Worm (Caenorhabditis elegans) whole organism, L1 larva: ENCODE measurements around the gene cpt-1.

ENCODE experiments used
- C04F5.9 ChIP-seq: sonication (generic microtip); optimal IDR thresholded peaks from 2 replicates; lab custom pipeline; 2016; ENCODE audit warnings: missing genetic modification characterization, missing compliant biosample characterization
- C34B4.2 ChIP-seq: sonication (generic microtip); optimal IDR thresholded peaks from 2 replicates; lab custom pipeline; 2017; ENCODE audit warnings: mild to moderate bottlenecking, missing genetic modification characterization, missing compliant biosample characterization
- F16B12.6 ChIP-seq: fragments of 150-350 bp; optimal IDR thresholded peaks from 2 replicates; lab custom pipeline; 2014; ENCODE audit warnings: missing biosample characterization, missing genetic modification characterization
- aha-1 ChIP-seq: fragments of 150-350 bp; optimal IDR thresholded peaks from 2 replicates; lab custom pipeline; 2014; ENCODE audit warnings: missing biosample characterization, missing genetic modification characterization
- ama-1 ChIP-seq: fragments of 150-350 bp; optimal IDR thresholded peaks from 2 replicates; lab custom pipeline; 2014
- blmp-1 ChIP-seq: fragments of 150-350 bp; optimal IDR thresholded peaks from 2 replicates; lab custom pipeline; 2014; ENCODE audit warnings: missing biosample characterization, missing genetic modification characterization
- ceh-63 ChIP-seq: fragments of 200-800 bp; sonication (Bioruptor generic); optimal IDR thresholded peaks from 2 replicates; lab custom pipeline; 2018; ENCODE audit warnings: mild to moderate bottlenecking, missing genetic modification characterization, missing compliant biosample characterization
- ceh-8 ChIP-seq: fragments of 200-800 bp; sonication (Bioruptor generic); optimal IDR thresholded peaks from 2 replicates; lab custom pipeline; 2018; ENCODE audit warnings: mild to moderate bottlenecking, missing genetic modification characterization, moderate library complexity, missing compliant biosample characterization
- ceh-82 ChIP-seq, 3 experiments: fragments of 150-350 bp in 1 of 3; sonication (generic microtip) in 2 of 3; optimal IDR thresholded peaks; 2 replicates each; lab custom pipeline; 2014 to 2017; ENCODE audit warnings: missing biosample characterization in 3 of 3, missing genetic modification characterization in 3 of 3
- ceh-88 ChIP-seq: fragments of 200-800 bp; sonication (Bioruptor generic); IDR thresholded peaks from 2 replicates; pipeline ENCODE4 v1.3.6; 2022; ENCODE audit warnings: missing genetic modification characterization, missing compliant biosample characterization
- ceh-90 ChIP-seq: sonication (generic microtip); optimal IDR thresholded peaks from 2 replicates; lab custom pipeline; 2016; ENCODE audit warnings: missing genetic modification characterization, missing compliant biosample characterization
- dpl-1 ChIP-seq, 3 experiments: fragments of 150-350 bp in 2 of 3; sonication (generic microtip) in 1 of 3; optimal IDR thresholded peaks; 2 replicates each; lab custom pipeline; 2014 to 2017; ENCODE audit warnings: missing biosample characterization in 3 of 3, missing genetic modification characterization in 3 of 3, missing genetic modification reagents in 3 of 3
- efl-1 ChIP-seq, 4 experiments: fragments of 150-350 bp; optimal IDR thresholded peaks in 3 of 4; peaks in 1 of 4; 1 replicate in 1 of 4; 2 replicates in 3 of 4; lab custom pipeline; 2014; ENCODE audit warnings: missing biosample characterization in 2 of 4, missing genetic modification characterization in 2 of 4, missing genetic modification reagents in 2 of 4
- efl-3 ChIP-seq: fragments of 200-800 bp; sonication (Bioruptor generic); optimal IDR thresholded peaks from 2 replicates; lab custom pipeline; 2018; ENCODE audit warnings: mild to moderate bottlenecking, missing genetic modification characterization, missing compliant biosample characterization
- egl-13 ChIP-seq: sonication (generic microtip); optimal IDR thresholded peaks from 2 replicates; lab custom pipeline; 2016; ENCODE audit warnings: missing genotype, missing genetic modification reagents, missing genetic modification characterization, missing compliant biosample characterization
- elt-2 ChIP-seq: sonication (generic microtip); optimal IDR thresholded peaks from 2 replicates; lab custom pipeline; 2016; ENCODE audit warnings: missing genetic modification characterization, mild to moderate bottlenecking, inconsistent platforms, missing compliant biosample characterization, missing genetic modification reagents
- fkh-10 ChIP-seq: sonication (generic microtip); optimal IDR thresholded peaks from 2 replicates; lab custom pipeline; 2017; ENCODE audit warnings: missing biosample characterization, missing genetic modification reagents, missing genetic modification characterization
- fkh-4 ChIP-seq: sonication (generic microtip); optimal IDR thresholded peaks from 2 replicates; lab custom pipeline; 2016; ENCODE audit warnings: missing compliant biosample characterization, missing genetic modification characterization, borderline replicate concordance
- grh-1 ChIP-seq: fragments of 200-800 bp; sonication (Bioruptor generic); IDR thresholded peaks from 2 replicates; pipeline ENCODE4 v1.3.6; 2022; ENCODE audit warnings: missing genetic modification reagents, missing genetic modification characterization, missing compliant biosample characterization
- hlh-17 ChIP-seq: fragments of 200-800 bp; sonication (Bioruptor generic); optimal IDR thresholded peaks from 2 replicates; lab custom pipeline; 2018; ENCODE audit warnings: missing genetic modification characterization, mild to moderate bottlenecking, missing compliant biosample characterization, moderate library complexity, borderline replicate concordance
- irx-1 ChIP-seq: sonication (generic microtip); optimal IDR thresholded peaks from 2 replicates; lab custom pipeline; 2016; ENCODE audit warnings: missing genetic modification characterization, missing compliant biosample characterization
- jun-1 ChIP-seq: fragments of 150-350 bp; optimal IDR thresholded peaks from 2 replicates; lab custom pipeline; 2014; ENCODE audit warnings: missing biosample characterization, missing genetic modification reagents, missing genetic modification characterization
- lin-14 ChIP-seq: fragments of 200-800 bp; sonication (Bioruptor generic); optimal IDR thresholded peaks from 2 replicates; lab custom pipeline; 2018; ENCODE audit warnings: mild to moderate bottlenecking, missing genetic modification characterization, moderate library complexity, missing compliant biosample characterization
- lin-15B ChIP-seq: fragments of 150-350 bp; sonication (generic microtip); optimal IDR thresholded peaks from 3 replicates; lab custom pipeline; 2014; ENCODE audit warnings: missing biosample characterization, missing genetic modification characterization
- lin-35 ChIP-seq, 2 experiments: fragments of 150-350 bp; optimal IDR thresholded peaks; 2 replicates each; lab custom pipeline; 2014; ENCODE audit warnings: missing biosample characterization in 2 of 2, missing genetic modification characterization in 2 of 2, missing genetic modification reagents in 2 of 2
- lir-3 ChIP-seq: sonication (generic microtip); optimal IDR thresholded peaks from 2 replicates; lab custom pipeline; 2016; ENCODE audit warnings: mild to moderate bottlenecking, missing genetic modification characterization, moderate library complexity, missing compliant biosample characterization; ENCODE audit not compliant: poor library complexity
- lsy-2 ChIP-seq, 2 experiments: fragments of 150-350 bp; optimal IDR thresholded peaks; 2 replicates each; lab custom pipeline; 2014; ENCODE audit warnings: missing biosample characterization in 2 of 2, missing genetic modification characterization in 2 of 2
- mab-9 ChIP-seq: fragments of 200-800 bp; sonication (Bioruptor generic); IDR thresholded peaks from 2 replicates; pipeline ENCODE4 v1.3.6; 2022; ENCODE audit warnings: missing genetic modification reagents, missing genetic modification characterization, missing compliant biosample characterization
- nhr-11 ChIP-seq: fragments of 150-350 bp; optimal IDR thresholded peaks from 2 replicates; lab custom pipeline; 2014; ENCODE audit warnings: missing biosample characterization, missing genetic modification characterization
- nhr-12 ChIP-seq: sonication (generic microtip); optimal IDR thresholded peaks from 2 replicates; lab custom pipeline; 2017; ENCODE audit warnings: missing biosample characterization, missing genetic modification characterization
- nhr-20 ChIP-seq: sonication (generic microtip); optimal IDR thresholded peaks from 2 replicates; lab custom pipeline; 2016; ENCODE audit warnings: mild to moderate bottlenecking, missing genetic modification characterization, missing compliant biosample characterization
- nhr-28 ChIP-seq: fragments of 150-350 bp; optimal IDR thresholded peaks from 2 replicates; lab custom pipeline; 2014; ENCODE audit warnings: missing biosample characterization, missing genetic modification characterization
- nhr-76 ChIP-seq: sonication (generic microtip); optimal IDR thresholded peaks from 2 replicates; lab custom pipeline; 2017; ENCODE audit warnings: missing biosample characterization, missing genetic modification characterization
- nhr-84 ChIP-seq: sonication (generic microtip); optimal IDR thresholded peaks from 2 replicates; lab custom pipeline; 2017; ENCODE audit warnings: missing biosample characterization, missing genetic modification characterization
- nhr-85 ChIP-seq: sonication (generic microtip); peaks from one replicate; lab custom pipeline; 2016; ENCODE audit warnings: missing genetic modification characterization, inconsistent platforms, missing compliant biosample characterization
- nhr-90 ChIP-seq: sonication (generic microtip); optimal IDR thresholded peaks from 2 replicates; lab custom pipeline; 2016; ENCODE audit warnings: mild to moderate bottlenecking, missing genetic modification characterization, missing compliant biosample characterization; ENCODE audit not compliant: poor library complexity
- pqm-1 ChIP-seq: sonication (generic microtip); optimal IDR thresholded peaks from 3 replicates; lab custom pipeline; 2017; ENCODE audit warnings: missing biosample characterization, missing genetic modification characterization
- rnt-1 ChIP-seq: sonication (generic microtip); optimal IDR thresholded peaks from 2 replicates; lab custom pipeline; 2016; ENCODE audit warnings: mild to moderate bottlenecking, missing genetic modification characterization, moderate library complexity, missing compliant biosample characterization
- snpc-4 ChIP-seq: fragments of 150-350 bp; optimal IDR thresholded peaks from 2 replicates; lab custom pipeline; 2014; ENCODE audit warnings: missing biosample characterization, missing genetic modification characterization
- sptf-1 ChIP-seq: fragments of 150-350 bp; optimal IDR thresholded peaks from 2 replicates; lab custom pipeline; 2014; ENCODE audit warnings: missing biosample characterization, missing genetic modification characterization
- sup-37 ChIP-seq: fragments of 200-800 bp; sonication (Bioruptor generic); optimal IDR thresholded peaks from 2 replicates; lab custom pipeline; 2018; ENCODE audit warnings: mild to moderate bottlenecking, missing genetic modification characterization, missing compliant biosample characterization
- tlp-1 ChIP-seq: fragments of 150-350 bp; optimal IDR thresholded peaks from 2 replicates; lab custom pipeline; 2014; ENCODE audit warnings: missing biosample characterization, missing genetic modification characterization
- unc-130 ChIP-seq: fragments of 150-350 bp; optimal IDR thresholded peaks from 2 replicates; lab custom pipeline; 2017; ENCODE audit warnings: missing biosample characterization, missing genetic modification characterization, inconsistent platforms
- unc-30 ChIP-seq: sonication (generic microtip); optimal IDR thresholded peaks from 2 replicates; lab custom pipeline; 2017; ENCODE audit warnings: missing biosample characterization, missing genetic modification characterization
- unc-62 ChIP-seq: fragments of 150-350 bp; optimal IDR thresholded peaks from 2 replicates; lab custom pipeline; 2014; ENCODE audit warnings: missing biosample characterization, missing genetic modification reagents, missing genetic modification characterization
- unc-86 ChIP-seq: sonication (generic microtip); optimal IDR thresholded peaks from 2 replicates; lab custom pipeline; 2016; ENCODE audit warnings: missing genetic modification characterization, missing compliant biosample characterization
- vab-15 ChIP-seq: sonication (generic microtip); optimal IDR thresholded peaks from 2 replicates; lab custom pipeline; 2017; ENCODE audit warnings: missing genotype, mild to moderate bottlenecking, missing genetic modification characterization, missing compliant biosample characterization
- zip-4 ChIP-seq: fragments of 200-800 bp; sonication (Bioruptor generic); optimal IDR thresholded peaks from 2 replicates; lab custom pipeline; 2018; ENCODE audit warnings: mild to moderate bottlenecking, missing genetic modification characterization, moderate library complexity, missing compliant biosample characterization
- ztf-4 ChIP-seq: fragments of 150-350 bp; optimal IDR thresholded peaks from 2 replicates; lab custom pipeline; 2014; ENCODE audit warnings: missing biosample characterization, missing genetic modification characterization

cpt-1 gene

ce11 chrII:12768167-12768712 is 28.0 kb downstream of the cpt-1 start, which contains the start of the genes vps-2 and tiar-2 (continued):
- TF ChIP-seq nhr-20 (tag; lab: Kevin White, UChicago): peak; percentile 60
- TF ChIP-seq lir-3 (tag; lab: Kevin White, UChicago): no peak
- TF ChIP-seq vab-15: no peak
- TF ChIP-seq unc-30 (tag; lab: Kevin White, UChicago): no peak
- peak; percentile 64 for TF ChIP-seq ceh-8 (GFP tag; lab: Kevin White, UChicago)
- TF ChIP-seq snpc-4 (tag; lab: Kevin White, UChicago): peak; percentile 61
- TF ChIP-seq nhr-28 (tag; lab: Kevin White, UChicago): no peak
- TF ChIP-seq ztf-4 (tag; lab: Kevin White, UChicago): no peak
- TF ChIP-seq dpl-1 (GFP tag; optimal IDR thresholded peaks at IDR 0.05; lab: Kevin White, UChicago): peak; percentile 58 to 72 (median 58)
- TF ChIP-seq pqm-1 (tag; lab: Kevin White, UChicago): no peak
- TF ChIP-seq grh-1 (GFP tag; lab: Robert Waterston, UW): no peak
- peak; percentile 24 for TF ChIP-seq C04F5.9 (tag; lab: Kevin White, UChicago)
- TF ChIP-seq rnt-1 (tag; lab: Kevin White, UChicago): no peak
- TF ChIP-seq lin-35 (GFP tag; optimal IDR thresholded peaks at IDR 0.05; lab: Kevin White, UChicago): peak; percentile 59 to 73
- no peak for TF ChIP-seq efl-3 (GFP tag; lab: Kevin White, UChicago)
- peak; percentile 48 for TF ChIP-seq jun-1 (tag; lab: Kevin White, UChicago)
- no peak for TF ChIP-seq F16B12.6 (tag; lab: Kevin White, UChicago)
- TF ChIP-seq lsy-2 (tag; optimal IDR thresholded peaks at IDR 0.05; lab: Kevin White, UChicago): peak; percentile 78 to 81
- no peak for TF ChIP-seq sptf-1 (tag; lab: Kevin White, UChicago)
- no peak for TF ChIP-seq nhr-84 (tag; lab: Kevin White, UChicago)
- TF ChIP-seq fkh-10 (GFP tag; lab: Kevin White, UChicago): no peak
- TF ChIP-seq fkh-4: peak; percentile 51
- no peak for TF ChIP-seq aha-1 (tag; lab: Kevin White, UChicago)
- peak; percentile 57 to 67 for TF ChIP-seq efl-1 (optimal IDR thresholded peaks at IDR 0.05; lab: Kevin White, UChicago)
- peak; percentile 65 to 94 for TF ChIP-seq efl-1 (GFP tag; optimal IDR thresholded peaks at IDR 0.05 in 1 of 2; lab: Kevin White, UChicago)
- TF ChIP-seq blmp-1 (tag; lab: Kevin White, UChicago): peak; percentile 23
- TF ChIP-seq unc-62 (GFP tag; lab: Kevin White, UChicago): no peak
- peak in 1 of 3 experiments; percentile 27 for TF ChIP-seq ceh-82 (tag; optimal IDR thresholded peaks at IDR 0.05; lab: Kevin White, UChicago)
- TF ChIP-seq elt-2 (tag; lab: Kevin White, UChicago): peak; percentile 73
- TF ChIP-seq zip-4 (GFP tag; lab: Kevin White, UChicago): peak; percentile 62
- no peak for TF ChIP-seq mab-9
- TF ChIP-seq C34B4.2 (tag; lab: Kevin White, UChicago): no peak
- TF ChIP-seq nhr-11 (tag; lab: Kevin White, UChicago): no peak
- no peak for TF ChIP-seq nhr-76
- no peak for TF ChIP-seq nhr-12 (tag; lab: Kevin White, UChicago)
- TF ChIP-seq ama-1: no peak
- peak; percentile 77 for TF ChIP-seq lin-15B (tag; lab: Kevin White, UChicago)
- TF ChIP-seq nhr-85 (tag; lab: Kevin White, UChicago): peak; percentile 81
- peak; percentile 31 for TF ChIP-seq ceh-90 (tag; lab: Kevin White, UChicago)
- no peak for TF ChIP-seq hlh-17 (GFP tag; lab: Kevin White, UChicago)
- TF ChIP-seq unc-130: no peak
- TF ChIP-seq irx-1: peak; percentile 67
- peak; percentile 73 for TF ChIP-seq egl-13 (tag; lab: Kevin White, UChicago)
- no peak for TF ChIP-seq tlp-1 (tag; lab: Kevin White, UChicago)
- peak; percentile 93 for TF ChIP-seq lin-14 (GFP tag; lab: Kevin White, UChicago)
- no peak for TF ChIP-seq sup-37 (GFP tag; lab: Kevin White, UChicago)
- no peak for TF ChIP-seq ceh-63 (GFP tag; lab: Kevin White, UChicago)
- peak; percentile 50; the same call in 1 of the 2 replicates for TF ChIP-seq ceh-88
- TF ChIP-seq nhr-90: peak; percentile 74
- TF ChIP-seq unc-86 (tag; lab: Kevin White, UChicago): peak; percentile 32
- TF ChIP-seq, all 84 proteins: peak for 41
